Worm (Caenorhabditis elegans): Measurements from ENCODE around the gene cyn-7.

DNA sequence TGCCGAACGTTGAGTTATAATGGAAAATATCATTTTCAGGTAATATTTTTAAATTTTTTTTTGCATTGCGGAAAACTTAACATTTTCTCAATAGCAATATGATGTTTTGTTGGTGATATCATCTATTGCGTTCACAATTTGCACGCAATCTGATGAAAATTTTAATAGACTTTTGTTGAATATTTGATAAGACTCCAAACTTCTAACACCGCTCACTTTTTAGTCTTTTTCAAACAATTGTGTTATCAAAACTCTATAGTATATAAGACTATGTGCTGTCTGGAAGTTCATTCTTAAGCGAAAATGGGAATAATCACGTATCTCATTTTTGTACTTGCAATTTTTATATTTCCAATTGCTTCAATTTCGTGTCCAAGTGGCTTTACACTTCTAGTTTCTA is 11.7 kb downstream of the cyn-7 start, which contains the start of gene clec-47:
- TF ChIP-seq him-1 (tag; optimal IDR thresholded peaks at IDR 0.05) (no peak), dao-5 (tag; optimal IDR thresholded peaks at IDR 0.05) (no peak)
